Fruit fly (Drosophila melanogaster) whole organism, embryonic: ENCODE results near the gene nAChRalpha5.

Experiments used
- CG33213 ChIP-seq: fragments of 200-800 bp; sonication (Bioruptor generic); optimal IDR thresholded peaks from 3 replicates; lab custom pipeline; 2016; ENCODE audit warnings: missing biosample characterization, missing genetic modification characterization
- CG3838 ChIP-seq: fragments of 200-800 bp; sonication (Bioruptor generic); optimal IDR thresholded peaks from 3 replicates; lab custom pipeline; 2016; ENCODE audit warnings: missing biosample characterization, missing genetic modification characterization
- dysf ChIP-seq: fragments of 200-800 bp; sonication (Bioruptor generic); IDR thresholded peaks from 3 replicates; pipeline ENCODE4 v1.3.6; 2022; ENCODE audit warnings: missing biosample characterization, missing genetic modification characterization

- no peak for TF ChIP-seq CG3838 (GFP tag; lab: Kevin White, UChicago)
- no peak for TF ChIP-seq CG33213
- no peak for TF ChIP-seq dysf (GFP tag; lab: Robert Waterston, UW)
Observed at dm6 chr2L:14013478-14013877, 26.5 kb upstream of the nAChRalpha5 start.
